Fruit fly (Drosophila melanogaster) whole organism, adult: ENCODE results near the gene mnd.

Experiments
- CG11617 ChIP-seq: fragments of 200-800 bp; sonication (Bioruptor generic); optimal IDR thresholded peaks from 2 replicates; lab custom pipeline; 2017; ENCODE audit warnings: mild to moderate bottlenecking, missing biosample characterization, missing genetic modification reagents, missing genetic modification characterization
- CG12768 ChIP-seq: fragments of 200-800 bp; sonication (Bioruptor generic); optimal IDR thresholded peaks from 2 replicates; lab custom pipeline; 2017; ENCODE audit warnings: missing biosample characterization, missing genetic modification characterization, mild to moderate bottlenecking, moderate library complexity, missing genetic modification reagents
- CG14711 ChIP-seq: fragments of 200-800 bp; sonication (Bioruptor generic); optimal IDR thresholded peaks from 2 replicates; lab custom pipeline; 2018; ENCODE audit warnings: missing biosample characterization, mild to moderate bottlenecking, missing genetic modification characterization, moderate library complexity
- CG33017 ChIP-seq: fragments of 200-800 bp; sonication (Bioruptor generic); optimal IDR thresholded peaks from 2 replicates; lab custom pipeline; 2018; ENCODE audit warnings: missing biosample characterization, mild to moderate bottlenecking, missing genetic modification characterization, moderate library complexity
- CG5204 ChIP-seq: fragments of 200-800 bp; sonication (Bioruptor generic); optimal IDR thresholded peaks from 2 replicates; lab custom pipeline; 2016; ENCODE audit warnings: missing biosample characterization, missing genetic modification characterization
- CG7045 ChIP-seq: fragments of 200-800 bp; sonication (Bioruptor generic); optimal IDR thresholded peaks from 2 replicates; lab custom pipeline; 2017; ENCODE audit warnings: missing biosample characterization, mild to moderate bottlenecking, missing genetic modification characterization
- Clk ChIP-seq: fragments of 200-800 bp; sonication (Bioruptor generic); optimal IDR thresholded peaks from 2 replicates; lab custom pipeline; 2017; ENCODE audit warnings: missing biosample characterization, missing genetic modification characterization
- Hr96 ChIP-seq: fragments of 200-800 bp; sonication (Bioruptor generic); optimal IDR thresholded peaks from 2 replicates; lab custom pipeline; 2016; ENCODE audit warnings: missing biosample characterization, missing genetic modification characterization
- Mnt ChIP-seq: fragments of 200-800 bp; sonication (Bioruptor generic); optimal IDR thresholded peaks from 2 replicates; lab custom pipeline; 2016; ENCODE audit warnings: missing biosample characterization, mild to moderate bottlenecking, missing genetic modification characterization
- bab1 ChIP-seq: fragments of 200-800 bp; sonication (Bioruptor generic); optimal IDR thresholded peaks from 3 replicates; lab custom pipeline; 2019; ENCODE audit warnings: missing biosample characterization, mild to moderate bottlenecking, missing genetic modification characterization, moderate library complexity
- cic ChIP-seq: fragments of 200-800 bp; sonication (Bioruptor generic); optimal IDR thresholded peaks from 2 replicates; lab custom pipeline; 2017; ENCODE audit warnings: missing biosample characterization, mild to moderate bottlenecking, missing genetic modification characterization, moderate library complexity
- kay ChIP-seq: fragments of 200-800 bp; sonication (Bioruptor generic); peaks from one replicate; lab custom pipeline; 2016; ENCODE audit warnings: missing biosample characterization, missing genetic modification characterization, borderline replicate concordance
- ovo ChIP-seq: fragments of 200-800 bp; sonication (Bioruptor generic); optimal IDR thresholded peaks from 2 replicates; lab custom pipeline; 2016; ENCODE audit warnings: missing biosample characterization, missing genetic modification characterization
- toe ChIP-seq: fragments of 200-800 bp; sonication (Bioruptor generic); optimal IDR thresholded peaks from 2 replicates; lab custom pipeline; 2016; ENCODE audit warnings: missing biosample characterization, missing genetic modification characterization

DNA sequence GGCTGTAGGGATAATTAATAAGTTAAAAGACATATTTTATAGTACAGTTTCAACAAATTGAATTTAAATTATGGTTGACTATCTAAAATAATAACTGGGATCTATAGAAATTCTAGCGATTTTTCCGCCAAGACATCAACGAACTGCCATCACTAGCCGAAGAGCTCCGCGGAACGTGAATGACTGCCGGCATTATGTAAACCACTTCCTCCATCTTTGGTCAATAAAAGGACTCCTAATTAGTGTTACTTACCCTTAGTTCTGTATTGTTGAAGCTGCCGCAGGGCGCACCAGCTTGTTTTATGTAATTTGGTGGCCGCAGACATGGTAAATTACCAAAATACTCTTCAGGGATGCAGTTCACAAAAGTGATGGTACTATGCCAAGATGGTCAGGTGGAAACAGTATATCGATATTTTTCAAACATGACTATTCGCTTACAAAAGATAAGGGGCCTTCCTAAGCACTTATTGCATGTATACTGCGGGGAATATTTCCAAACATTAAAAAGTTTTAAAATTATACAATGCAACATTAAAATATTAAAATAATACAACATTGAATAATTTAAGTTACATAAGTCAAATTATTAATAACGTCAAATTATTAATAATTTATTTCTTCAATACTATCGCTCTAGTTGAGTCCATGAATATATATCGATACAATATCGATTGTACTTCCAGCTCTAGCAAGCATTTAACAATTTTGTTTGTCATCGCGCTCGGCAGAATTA is 14.6 kb downstream of the mnd start, which contains the start of the genes mRpL39 and Prosbeta2:
- no peak for TF ChIP-seq kay (GFP tag; lab: Kevin White, UChicago)
- peak; percentile 36 for TF ChIP-seq CG7045 (GFP tag; lab: Kevin White, UChicago)
- TF ChIP-seq Clk (GFP tag; lab: Kevin White, UChicago) = peak; percentile 54
- TF ChIP-seq CG11617 (GFP tag; lab: Kevin White, UChicago) = no peak
- TF ChIP-seq bab1 = peak; percentile 82
- TF ChIP-seq CG14711 = peak; percentile 76
- TF ChIP-seq CG33017 (tag; lab: Kevin White, UChicago) = no peak
- no peak for TF ChIP-seq cic
- TF ChIP-seq CG12768 (GFP tag; lab: Kevin White, UChicago) = peak; percentile 38
- no peak for TF ChIP-seq Hr96 (GFP tag; lab: Kevin White, UChicago)
- TF ChIP-seq Mnt (GFP tag; lab: Kevin White, UChicago) = no peak
- no peak for TF ChIP-seq toe (GFP tag; lab: Kevin White, UChicago)
- no peak for TF ChIP-seq CG5204 (GFP tag; lab: Kevin White, UChicago)
- no peak for TF ChIP-seq ovo (GFP tag; lab: Kevin White, UChicago)
